Fruit fly (Drosophila melanogaster) whole organism, prepupa: Measurements from ENCODE around the gene RhoGAP19D.

Experiments
- CG31627 ChIP-seq: fragments of 200-800 bp; sonication (Bioruptor generic); optimal IDR thresholded peaks from 3 replicates; lab custom pipeline; 2016; ENCODE audit warnings: missing biosample characterization, missing genetic modification characterization
- CG3919 ChIP-seq: fragments of 200-800 bp; sonication (Bioruptor generic); optimal IDR thresholded peaks from 3 replicates; lab custom pipeline; 2016; ENCODE audit warnings: missing biosample characterization, missing genetic modification characterization
- CG4318 ChIP-seq: fragments of 200-800 bp; sonication (Bioruptor generic); optimal IDR thresholded peaks from 3 replicates; lab custom pipeline; 2017; ENCODE audit warnings: missing biosample characterization, mild to moderate bottlenecking, missing genetic modification characterization
- CG6276 ChIP-seq: fragments of 200-800 bp; sonication (Bioruptor generic); optimal IDR thresholded peaks from 2 replicates; lab custom pipeline; 2017; ENCODE audit warnings: missing biosample characterization, mild to moderate bottlenecking, missing genetic modification characterization
- CG6854 ChIP-seq: fragments of 200-800 bp; sonication (Bioruptor generic); optimal IDR thresholded peaks from 2 replicates; lab custom pipeline; 2017; ENCODE audit warnings: missing biosample characterization, mild to moderate bottlenecking, missing genetic modification characterization
- CG8319 ChIP-seq: fragments of 200-800 bp; sonication (Bioruptor generic); optimal IDR thresholded peaks from 3 replicates; lab custom pipeline; 2016; ENCODE audit warnings: missing biosample characterization, missing genetic modification characterization
- Gug ChIP-seq: fragments of 200-800 bp; sonication (Bioruptor generic); IDR thresholded peaks from 2 replicates; pipeline ENCODE4 v1.3.6; 2022; ENCODE audit warnings: missing biosample characterization, missing genetic modification characterization
- Hr38 ChIP-seq: sonication (Bioruptor generic); optimal IDR thresholded peaks from 2 replicates; lab custom pipeline; 2016; ENCODE audit warnings: missing biosample characterization, missing genetic modification characterization
- Lpt ChIP-seq: fragments of 200-800 bp; sonication (Bioruptor generic); optimal IDR thresholded peaks from 3 replicates; lab custom pipeline; 2016; ENCODE audit warnings: missing biosample characterization, missing genetic modification characterization
- Sox102F ChIP-seq: fragments of 200-800 bp; sonication (Bioruptor generic); optimal IDR thresholded peaks from 2 replicates; lab custom pipeline; 2016; ENCODE audit warnings: missing biosample characterization, mild to moderate bottlenecking, missing genetic modification characterization
- acj6 ChIP-seq: fragments of 200-800 bp; sonication (Bioruptor generic); optimal IDR thresholded peaks from 3 replicates; lab custom pipeline; 2016; ENCODE audit warnings: missing biosample characterization, missing genetic modification characterization
- fkh ChIP-seq: fragments of 200-800 bp; sonication (Bioruptor generic); optimal IDR thresholded peaks from 3 replicates; lab custom pipeline; 2017; ENCODE audit warnings: missing biosample characterization, mild to moderate bottlenecking, missing genetic modification characterization, moderate library complexity

DNA sequence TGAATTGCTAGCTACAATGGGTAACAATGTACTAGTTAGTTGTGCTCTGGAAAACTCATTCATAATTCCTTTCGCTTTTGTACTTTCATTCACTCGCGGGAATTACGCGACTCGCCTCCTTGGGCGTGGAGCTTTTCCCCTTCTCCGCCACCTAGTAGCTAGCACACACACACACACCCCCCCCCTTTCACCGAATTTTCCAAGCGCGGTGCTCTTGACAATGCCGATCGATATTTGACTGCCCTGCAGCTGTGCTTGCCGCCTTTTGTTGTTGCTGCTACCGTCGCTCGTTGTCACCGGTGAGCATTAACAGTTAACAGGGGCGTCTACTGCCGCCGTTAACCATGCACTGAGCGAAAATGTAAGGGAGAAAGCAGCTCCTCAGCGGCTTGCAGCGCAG is 8.2 kb downstream of the RhoGAP19D start:
- TF ChIP-seq Hr38 (GFP tag; lab: Kevin White, UChicago) (no peak), CG31627 (no peak), Sox102F (no peak), CG4318 (GFP tag; lab: Kevin White, UChicago) (no peak), CG6276 (GFP tag; lab: Kevin White, UChicago) (no peak), CG8319 (GFP tag; lab: Kevin White, UChicago) (no peak), fkh (GFP tag; lab: Kevin White, UChicago) (no peak), acj6 (GFP tag; lab: Kevin White, UChicago) (no peak), CG3919 (GFP tag; lab: Kevin White, UChicago) (no peak), Gug (GFP tag; lab: Robert Waterston, UW) (no peak), CG6854 (GFP tag; lab: Kevin White, UChicago) (no peak), Lpt (GFP tag; lab: Kevin White, UChicago) (no peak)
